Fruit fly (Drosophila melanogaster) whole organism, pupa: ENCODE data around the gene Tre1.

Experiments
- CG10348 ChIP-seq: fragments of 200-800 bp; sonication (Bioruptor generic); IDR thresholded peaks from 2 replicates; pipeline ENCODE4 v1.3.6; 2022; ENCODE audit warnings: missing biosample characterization, missing genetic modification characterization
- CG12605 ChIP-seq: fragments of 200-800 bp; sonication (Bioruptor generic); IDR thresholded peaks from 2 replicates; pipeline ENCODE4 v1.3.6; 2022; ENCODE audit warnings: missing biosample characterization, missing genetic modification characterization
- CG13204 ChIP-seq: fragments of 200-800 bp; sonication (Bioruptor generic); optimal IDR thresholded peaks from 2 replicates; lab custom pipeline; 2018; ENCODE audit warnings: missing biosample characterization, mild to moderate bottlenecking, missing genetic modification characterization, moderate library complexity
- CG14655 ChIP-seq: fragments of 200-800 bp; sonication (Bioruptor generic); optimal IDR thresholded peaks from 3 replicates; lab custom pipeline; 2017; ENCODE audit warnings: mild to moderate bottlenecking, missing biosample characterization, missing genetic modification reagents, missing genetic modification characterization
- CG15710 ChIP-seq: fragments of 200-800 bp; sonication (Bioruptor generic); optimal IDR thresholded peaks from 2 replicates; lab custom pipeline; 2018; ENCODE audit warnings: missing biosample characterization, mild to moderate bottlenecking, missing genetic modification characterization, moderate library complexity
- CG17806 ChIP-seq: fragments of 200-800 bp; sonication (Bioruptor generic); optimal IDR thresholded peaks from 2 replicates; lab custom pipeline; 2018; ENCODE audit warnings: missing biosample characterization, mild to moderate bottlenecking, missing genetic modification characterization, moderate library complexity
- CG32121 ChIP-seq: fragments of 200-800 bp; sonication (Bioruptor generic); IDR thresholded peaks from 2 replicates; pipeline ENCODE4 v1.3.6; 2022; ENCODE audit warnings: missing biosample characterization, missing genetic modification characterization
- CG34367 ChIP-seq: fragments of 200-800 bp; sonication (Bioruptor generic); optimal IDR thresholded peaks from 2 replicates; lab custom pipeline; 2018; ENCODE audit warnings: missing biosample characterization, mild to moderate bottlenecking, missing genetic modification characterization
- CG4496 ChIP-seq: fragments of 200-800 bp; sonication (Bioruptor generic); IDR thresholded peaks from 3 replicates; pipeline ENCODE4 v1.3.6; 2022; ENCODE audit warnings: missing biosample characterization, missing genetic modification characterization
- CG8159 ChIP-seq: fragments of 200-800 bp; sonication (Bioruptor generic); optimal IDR thresholded peaks from 3 replicates; lab custom pipeline; 2018; ENCODE audit warnings: missing biosample characterization, mild to moderate bottlenecking, missing genetic modification characterization, moderate library complexity
- CG8301 ChIP-seq: fragments of 200-800 bp; sonication (Bioruptor generic); optimal IDR thresholded peaks from 2 replicates; lab custom pipeline; 2018; ENCODE audit warnings: missing biosample characterization, mild to moderate bottlenecking, missing genetic modification characterization
- CG9948 ChIP-seq: fragments of 200-800 bp; sonication (Bioruptor generic); optimal IDR thresholded peaks from 2 replicates; lab custom pipeline; 2018; ENCODE audit warnings: missing biosample characterization, mild to moderate bottlenecking, missing genetic modification characterization, moderate library complexity
- D1 ChIP-seq: fragments of 200-800 bp; sonication (Bioruptor generic); optimal IDR thresholded peaks from 2 replicates; lab custom pipeline; 2018; ENCODE audit warnings: missing biosample characterization, mild to moderate bottlenecking, missing genetic modification characterization, moderate library complexity
- EcR ChIP-seq: fragments of 200-800 bp; sonication (Bioruptor generic); optimal IDR thresholded peaks from 3 replicates; lab custom pipeline; 2019; ENCODE audit warnings: missing biosample characterization, missing genetic modification characterization, mild to moderate bottlenecking, moderate library complexity, missing genetic modification reagents
- Ets98B ChIP-seq: fragments of 200-800 bp; sonication (Bioruptor generic); IDR thresholded peaks from 2 replicates; pipeline ENCODE4 v1.3.6; 2022; ENCODE audit warnings: missing biosample characterization, missing genetic modification characterization
- Pif1A ChIP-seq: fragments of 200-800 bp; sonication (Bioruptor generic); optimal IDR thresholded peaks from 3 replicates; lab custom pipeline; 2016; ENCODE audit warnings: missing biosample characterization, missing genetic modification characterization
- Pif1B ChIP-seq: fragments of 200-800 bp; sonication (Bioruptor generic); optimal IDR thresholded peaks from 3 replicates; lab custom pipeline; 2016; ENCODE audit warnings: missing biosample characterization, missing genetic modification characterization
- Snoo ChIP-seq: fragments of 200-800 bp; sonication (Bioruptor generic); optimal IDR thresholded peaks from 3 replicates; lab custom pipeline; 2017; ENCODE audit warnings: missing biosample characterization, mild to moderate bottlenecking, missing genetic modification characterization, inconsistent platforms
- fd96Ca ChIP-seq: fragments of 200-800 bp; sonication (Bioruptor generic); IDR thresholded peaks from 3 replicates; pipeline ENCODE4 v1.3.6; 2022; ENCODE audit warnings: missing biosample characterization, missing genetic modification characterization
- gl ChIP-seq: fragments of 200-800 bp; sonication (Bioruptor generic); optimal IDR thresholded peaks from 2 replicates; lab custom pipeline; 2018; ENCODE audit warnings: missing biosample characterization, mild to moderate bottlenecking, missing genetic modification characterization
- rn ChIP-seq: fragments of 200-800 bp; sonication (Bioruptor generic); IDR thresholded peaks from 2 replicates; pipeline ENCODE4 v1.3.6; 2022; ENCODE audit warnings: missing biosample characterization, missing genetic modification characterization

The Tre1 gene

dm6 chrX:5717741-5718475, 38.1 kb upstream of the Tre1 start, which contains the start of gene CG33080:
Gene CG33080 (minus strand): TSS chrX:5717778.
- TF ChIP-seq CG12605 (GFP tag; lab: Robert Waterston, UW) (no peak), CG4496 (no peak), CG13204 (peak; percentile 21), CG34367 (tag; lab: Kevin White, UChicago) (no peak), Pif1B (GFP tag; lab: Kevin White, UChicago) (no peak)

- no peak for TF ChIP-seq Pif1B (GFP tag; lab: Kevin White, UChicago)
- TF ChIP-seq CG4496: peak; percentile 73
- TF ChIP-seq Ets98B (GFP tag; lab: Robert Waterston, UW): no peak
Measured at dm6 chrX:5715455-5716227, 35.9 kb upstream of the Tre1 start.

- TF ChIP-seq Ets98B (GFP tag; lab: Robert Waterston, UW): no peak
- TF ChIP-seq Snoo (tag; lab: Kevin White, UChicago): no peak
- no peak for TF ChIP-seq CG14655
- TF ChIP-seq CG17806 (tag; lab: Kevin White, UChicago): no peak
- TF ChIP-seq Pif1B (GFP tag; lab: Kevin White, UChicago): no peak
- TF ChIP-seq D1: no peak
- TF ChIP-seq CG13204: no peak
- TF ChIP-seq Pif1A: no peak
- TF ChIP-seq gl (tag; lab: Kevin White, UChicago): no peak
- no peak for TF ChIP-seq CG8159
- no peak for TF ChIP-seq CG10348 (GFP tag; lab: Robert Waterston, UW)
- TF ChIP-seq fd96Ca (GFP tag; lab: Robert Waterston, UW): no peak
- TF ChIP-seq CG34367 (tag; lab: Kevin White, UChicago): no peak
- TF ChIP-seq EcR (GFP tag; lab: Kevin White, UChicago): no peak
- TF ChIP-seq CG32121 (GFP tag; lab: Robert Waterston, UW): no peak
- no peak for TF ChIP-seq CG9948
- TF ChIP-seq rn (GFP tag; lab: Robert Waterston, UW): no peak
- no peak for TF ChIP-seq CG8301
- no peak for TF ChIP-seq CG15710 (tag; lab: Kevin White, UChicago)
- TF ChIP-seq CG4496: no peak
Measured at dm6 chrX:5714786-5715185, 35.0 kb upstream of the Tre1 start.

dm6 chrX:5712966-5713365, 33.2 kb upstream of the Tre1 start:
- TF ChIP-seq CG10348 (GFP tag; lab: Robert Waterston, UW): no peak
- no peak for TF ChIP-seq CG8301
- TF ChIP-seq Snoo (tag; lab: Kevin White, UChicago): no peak
- no peak for TF ChIP-seq Pif1B (GFP tag; lab: Kevin White, UChicago)
- TF ChIP-seq CG8159: no peak
- no peak for TF ChIP-seq rn (GFP tag; lab: Robert Waterston, UW)
- TF ChIP-seq Ets98B (GFP tag; lab: Robert Waterston, UW): no peak
- TF ChIP-seq CG9948: no peak
- TF ChIP-seq CG32121 (GFP tag; lab: Robert Waterston, UW): no peak
- no peak for TF ChIP-seq CG13204
- TF ChIP-seq CG15710 (tag; lab: Kevin White, UChicago): no peak
- TF ChIP-seq Pif1A: no peak
- TF ChIP-seq gl (tag; lab: Kevin White, UChicago): no peak
- TF ChIP-seq CG17806 (tag; lab: Kevin White, UChicago): no peak
- TF ChIP-seq CG12605 (GFP tag; lab: Robert Waterston, UW): no peak
- no peak for TF ChIP-seq EcR (GFP tag; lab: Kevin White, UChicago)
- TF ChIP-seq, all 21 proteins: peak for 0

- TF ChIP-seq CG4496 (peak; percentile 97), rn (GFP tag; lab: Robert Waterston, UW) (peak; percentile 86), CG8301 (peak; percentile 86), CG32121 (GFP tag; lab: Robert Waterston, UW) (peak; percentile 94), Ets98B (GFP tag; lab: Robert Waterston, UW) (peak; percentile 95), CG15710 (tag; lab: Kevin White, UChicago) (peak; percentile 62), fd96Ca (GFP tag; lab: Robert Waterston, UW) (peak; percentile 97), D1 (no peak), CG9948 (peak; percentile 62), Pif1B (GFP tag; lab: Kevin White, UChicago) (peak; percentile 63), CG12605 (GFP tag; lab: Robert Waterston, UW) (peak; percentile 87), CG10348 (GFP tag; lab: Robert Waterston, UW) (peak; percentile 53), CG13204 (no peak), EcR (GFP tag; lab: Kevin White, UChicago) (no peak), CG34367 (tag; lab: Kevin White, UChicago) (peak; percentile 45), CG17806 (tag; lab: Kevin White, UChicago) (peak; percentile 65), CG8159 (peak; percentile 81), CG14655 (peak; percentile 85), Snoo (tag; lab: Kevin White, UChicago) (no peak), gl (tag; lab: Kevin White, UChicago) (peak; percentile 57), Pif1A (peak; percentile 71)
Measured at dm6 chrX:5705899-5706312, 26.1 kb upstream of the Tre1 start.

dm6 chrX:5705097-5705496, 25.3 kb upstream of the Tre1 start:
- TF ChIP-seq CG32121 (GFP tag; lab: Robert Waterston, UW) (no peak), CG13204 (no peak)
